Fruit fly (Drosophila melanogaster): ENCODE measurements around the gene Uros2.

DNA sequence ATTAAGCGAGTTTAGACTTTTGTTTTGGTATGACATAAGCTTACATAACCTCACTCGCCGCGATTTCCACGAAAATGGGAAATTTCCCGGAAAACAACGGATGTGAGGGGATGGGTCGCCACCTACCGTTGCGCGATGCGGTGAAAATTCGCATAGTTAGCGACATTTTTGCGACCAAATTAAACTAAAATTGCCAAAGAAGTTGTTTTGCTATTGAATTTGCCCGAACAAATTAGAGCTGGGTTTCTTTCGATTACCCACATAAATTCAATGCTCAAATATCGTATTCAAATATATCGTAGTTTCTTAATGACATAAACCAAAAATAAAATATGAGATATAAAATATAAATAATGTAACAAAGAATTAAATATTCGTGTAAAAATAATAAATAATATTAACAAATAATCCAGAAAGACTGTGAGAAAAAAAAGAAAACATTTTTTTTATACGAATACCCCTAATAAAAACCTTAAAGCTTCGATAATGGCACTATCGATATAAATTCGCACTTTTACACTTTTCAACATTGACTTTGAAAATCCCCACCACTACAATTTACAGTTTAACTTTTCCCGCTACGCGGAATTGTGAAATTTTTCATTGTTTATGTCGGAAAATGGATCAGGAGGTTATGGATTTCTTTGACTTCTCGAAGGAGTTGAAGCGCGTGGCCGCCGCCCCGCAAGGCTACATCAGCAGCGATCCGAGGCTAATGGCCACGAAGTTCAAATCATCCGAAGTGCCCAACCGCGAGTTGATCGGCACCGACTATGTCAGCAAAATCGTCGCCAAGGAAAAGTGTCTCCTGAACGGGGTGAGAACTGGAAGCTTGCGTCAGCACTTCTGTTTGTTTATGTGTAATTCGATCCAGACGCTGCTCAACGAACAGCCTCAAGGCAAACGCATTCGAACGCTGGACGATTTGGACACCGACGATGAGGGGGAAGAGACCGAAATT is 48.8 kb downstream of the Uros2 start, which contains the start of the genes ND-23 and spn-E:
- no peak for TF ChIP-seq pan (optimal IDR thresholded peaks at IDR 0.05)
- TF ChIP-seq fru (GFP tag; optimal IDR thresholded peaks at IDR 0.05): no peak
- TF ChIP-seq psq (GFP tag; optimal IDR thresholded peaks at IDR 0.05): peak; percentile 40
- TF ChIP-seq OdsH (GFP tag; optimal IDR thresholded peaks at IDR 0.05): peak; percentile 54
- TF ChIP-seq lola (GFP tag; optimal IDR thresholded peaks at IDR 0.05): no peak
- TF ChIP-seq Dif (GFP tag; optimal IDR thresholded peaks at IDR 0.05; ENCODE audit: partially characterized antibody): no peak
- TF ChIP-seq Myc (optimal IDR thresholded peaks at IDR 0.05): no peak
- peak; percentile 72 for TF ChIP-seq HLH106 (tag; optimal IDR thresholded peaks at IDR 0.05)
- no peak for TF ChIP-seq Abd-B (GFP tag; optimal IDR thresholded peaks at IDR 0.05)
